Fruit fly (Drosophila melanogaster) whole organism, prepupa: Measurements from ENCODE around the gene CG3698.

Source experiments
- Blimp-1 ChIP-seq: fragments of 200-800 bp; sonication (Bioruptor generic); optimal IDR thresholded peaks from 3 replicates; lab custom pipeline; 2017; ENCODE audit warnings: missing biosample characterization, missing genetic modification characterization, mild to moderate bottlenecking, moderate library complexity, missing genetic modification reagents
- CG10631 ChIP-seq: fragments of 200-800 bp; sonication (Bioruptor generic); optimal IDR thresholded peaks from 2 replicates; lab custom pipeline; 2016; ENCODE audit warnings: missing biosample characterization, missing genetic modification characterization
- CG10669 ChIP-seq: fragments of 200-800 bp; sonication (Bioruptor generic); optimal IDR thresholded peaks from 3 replicates; lab custom pipeline; 2018; ENCODE audit warnings: missing biosample characterization, mild to moderate bottlenecking, missing genetic modification characterization, moderate library complexity
- CG11762 ChIP-seq: fragments of 200-800 bp; sonication (Bioruptor generic); optimal IDR thresholded peaks from 3 replicates; lab custom pipeline; 2016; ENCODE audit warnings: missing biosample characterization, missing genetic modification characterization; ENCODE audit not compliant: insufficient read depth
- CG15336 ChIP-seq: fragments of 200-800 bp; sonication (Bioruptor generic); IDR thresholded peaks from 2 replicates; pipeline ENCODE4 v1.3.6; 2022; ENCODE audit warnings: missing biosample characterization, missing genetic modification characterization
- CG1621 ChIP-seq: fragments of 200-800 bp; sonication (Bioruptor generic); optimal IDR thresholded peaks from 3 replicates; lab custom pipeline; 2018; ENCODE audit warnings: missing biosample characterization, mild to moderate bottlenecking, missing genetic modification characterization
- CG16779 ChIP-seq: fragments of 200-800 bp; sonication (Bioruptor generic); optimal IDR thresholded peaks from 3 replicates; lab custom pipeline; 2017; ENCODE audit warnings: missing biosample characterization, mild to moderate bottlenecking, missing genetic modification characterization
- CG3032 ChIP-seq: fragments of 200-800 bp; optimal IDR thresholded peaks from 2 replicates; lab custom pipeline; 2019; ENCODE audit warnings: missing biosample characterization, mild to moderate bottlenecking, missing genetic modification characterization, moderate library complexity
- CG3919 ChIP-seq: fragments of 200-800 bp; sonication (Bioruptor generic); optimal IDR thresholded peaks from 3 replicates; lab custom pipeline; 2016; ENCODE audit warnings: missing biosample characterization, missing genetic modification characterization
- CG6163 ChIP-seq: fragments of 200-800 bp; sonication (Bioruptor generic); IDR thresholded peaks from 3 replicates; pipeline ENCODE4 v1.3.6; 2022; ENCODE audit warnings: missing biosample characterization, missing genetic modification characterization
- CG6792 ChIP-seq: fragments of 200-800 bp; sonication (Bioruptor generic); optimal IDR thresholded peaks from 3 replicates; lab custom pipeline; 2016; ENCODE audit warnings: missing biosample characterization, missing genetic modification characterization
- CG8119 ChIP-seq: fragments of 200-800 bp; sonication (Bioruptor generic); IDR thresholded peaks from 3 replicates; pipeline ENCODE4 v1.3.6; 2022; ENCODE audit warnings: missing biosample characterization, missing genetic modification characterization
- CG8632 ChIP-seq: fragments of 200-800 bp; sonication (Bioruptor generic); optimal IDR thresholded peaks from 3 replicates; lab custom pipeline; 2016; ENCODE audit warnings: missing biosample characterization, missing genetic modification characterization
- Eip75B ChIP-seq: fragments of 200-800 bp; sonication (Bioruptor generic); optimal IDR thresholded peaks from 3 replicates; lab custom pipeline; 2016; ENCODE audit warnings: missing biosample characterization, missing genetic modification characterization
- Eip78C ChIP-seq: fragments of 200-800 bp; sonication (Bioruptor generic); peaks from one replicate; lab custom pipeline; 2016; ENCODE audit warnings: missing biosample characterization, missing genetic modification characterization
- Gug ChIP-seq: fragments of 200-800 bp; sonication (Bioruptor generic); IDR thresholded peaks from 2 replicates; pipeline ENCODE4 v1.3.6; 2022; ENCODE audit warnings: missing biosample characterization, missing genetic modification characterization
- Hr39 ChIP-seq: fragments of 200-800 bp; sonication (Bioruptor generic); optimal IDR thresholded peaks from 2 replicates; lab custom pipeline; 2016; ENCODE audit warnings: missing biosample characterization, missing genetic modification characterization
- Lpt ChIP-seq: fragments of 200-800 bp; sonication (Bioruptor generic); optimal IDR thresholded peaks from 3 replicates; lab custom pipeline; 2016; ENCODE audit warnings: missing biosample characterization, missing genetic modification characterization
- OdsH ChIP-seq: fragments of 200-800 bp; sonication (Bioruptor generic); optimal IDR thresholded peaks from 3 replicates; lab custom pipeline; 2016; ENCODE audit warnings: missing biosample characterization, missing genetic modification characterization
- Sox102F ChIP-seq: fragments of 200-800 bp; sonication (Bioruptor generic); optimal IDR thresholded peaks from 2 replicates; lab custom pipeline; 2016; ENCODE audit warnings: missing biosample characterization, mild to moderate bottlenecking, missing genetic modification characterization
- Sox15 ChIP-seq: fragments of 200-800 bp; sonication (Bioruptor generic); optimal IDR thresholded peaks from 3 replicates; lab custom pipeline; 2016; ENCODE audit warnings: missing biosample characterization, missing genetic modification characterization
- achi ChIP-seq: fragments of 200-800 bp; sonication (Bioruptor generic); optimal IDR thresholded peaks from 3 replicates; lab custom pipeline; 2016; ENCODE audit warnings: missing biosample characterization, missing genetic modification characterization
- dsx ChIP-seq: fragments of 200-800 bp; optimal IDR thresholded peaks from 3 replicates; lab custom pipeline; 2019; ENCODE audit warnings: missing biosample characterization, mild to moderate bottlenecking, missing genetic modification characterization, moderate library complexity; ENCODE audit not compliant: poor library complexity, severe bottlenecking
- eg ChIP-seq: fragments of 200-800 bp; sonication (Bioruptor generic); IDR thresholded peaks from 3 replicates; pipeline ENCODE4 v1.3.6; 2022; ENCODE audit warnings: missing biosample characterization, missing genetic modification characterization
- esn ChIP-seq: fragments of 200-800 bp; sonication (Bioruptor generic); optimal IDR thresholded peaks from 2 replicates; lab custom pipeline; 2016; ENCODE audit warnings: missing biosample characterization, mild to moderate bottlenecking, missing genetic modification characterization, moderate library complexity
- fd59A ChIP-seq: fragments of 200-800 bp; sonication (Bioruptor generic); optimal IDR thresholded peaks from 2 replicates; lab custom pipeline; 2017; ENCODE audit warnings: missing biosample characterization, mild to moderate bottlenecking, missing genetic modification characterization, missing genetic modification reagents
- fd85E ChIP-seq: fragments of 200-800 bp; sonication (Bioruptor generic); optimal IDR thresholded peaks from 3 replicates; lab custom pipeline; 2016; ENCODE audit warnings: missing biosample characterization, missing genetic modification characterization
- fkh ChIP-seq: fragments of 200-800 bp; sonication (Bioruptor generic); optimal IDR thresholded peaks from 3 replicates; lab custom pipeline; 2017; ENCODE audit warnings: missing biosample characterization, mild to moderate bottlenecking, missing genetic modification characterization, moderate library complexity
- lz ChIP-seq: fragments of 200-800 bp; sonication (Bioruptor generic); optimal IDR thresholded peaks from 3 replicates; lab custom pipeline; 2016; ENCODE audit warnings: missing biosample characterization, missing genetic modification characterization
- net ChIP-seq: fragments of 200-800 bp; sonication (Bioruptor generic); optimal IDR thresholded peaks from 3 replicates; lab custom pipeline; 2016; ENCODE audit warnings: missing biosample characterization, missing genetic modification characterization
- salr ChIP-seq, 2 experiments: fragments of 200-800 bp; sonication (Bioruptor generic); optimal IDR thresholded peaks; 3 replicates each; lab custom pipeline; 2016 to 2018; ENCODE audit warnings: missing biosample characterization in 2 of 2, missing genetic modification characterization in 2 of 2, mild to moderate bottlenecking in 1 of 2
- spab ChIP-seq: fragments of 200-800 bp; sonication (Bioruptor generic); optimal IDR thresholded peaks from 2 replicates; lab custom pipeline; 2017; ENCODE audit warnings: missing biosample characterization, mild to moderate bottlenecking, missing genetic modification characterization, missing genetic modification reagents
- svp ChIP-seq: fragments of 200-800 bp; sonication (Bioruptor generic); peaks from one replicate; lab custom pipeline; 2016; ENCODE audit warnings: missing biosample characterization, missing genetic modification characterization
- vri ChIP-seq: fragments of 200-800 bp; sonication (Bioruptor generic); optimal IDR thresholded peaks from 3 replicates; lab custom pipeline; 2016; ENCODE audit warnings: missing biosample characterization, mild to moderate bottlenecking, missing genetic modification characterization

The CG3698 gene

dm6 chr3L:20784812-20785671 lies 13.1 kb downstream of the CG3698 start (continued):
- TF ChIP-seq CG8119 (GFP tag; lab: Robert Waterston, UW) = peak; percentile 30; the same call in 2 of the 3 replicates
- peak; percentile 41 for TF ChIP-seq Hr39 (GFP tag; lab: Kevin White, UChicago)
- TF ChIP-seq achi (GFP tag; lab: Kevin White, UChicago) = peak; percentile 37
- no peak for TF ChIP-seq fd85E (GFP tag; lab: Kevin White, UChicago)
- TF ChIP-seq CG10669 = no peak
- peak; percentile 2 for TF ChIP-seq CG3919 (GFP tag; lab: Kevin White, UChicago)
- peak; percentile 5 for TF ChIP-seq CG11762 (GFP tag; lab: Kevin White, UChicago)
- no peak for TF ChIP-seq fd59A (GFP tag; lab: Kevin White, UChicago)
- peak; percentile 11 for TF ChIP-seq dsx (GFP tag; lab: Kevin White, UChicago)
- no peak for TF ChIP-seq Gug (GFP tag; lab: Robert Waterston, UW)
- no peak for TF ChIP-seq CG16779 (tag; lab: Kevin White, UChicago)
- TF ChIP-seq net (GFP tag; lab: Kevin White, UChicago) = peak; percentile 38
- peak; percentile 27 for TF ChIP-seq lz (GFP tag; lab: Kevin White, UChicago)
- no peak for TF ChIP-seq Sox102F
- TF ChIP-seq vri (GFP tag; lab: Kevin White, UChicago) = peak; percentile 41
- peak; percentile 44 for TF ChIP-seq Blimp-1
- TF ChIP-seq CG6792 (GFP tag; lab: Kevin White, UChicago) = no peak
- TF ChIP-seq Eip78C (GFP tag; lab: Kevin White, UChicago) = peak; percentile 91
- peak; percentile 88 for TF ChIP-seq CG3032 (tag; lab: Kevin White, UChicago)
- TF ChIP-seq svp (GFP tag; lab: Kevin White, UChicago) = peak; percentile 59
- TF ChIP-seq esn (GFP tag; lab: Kevin White, UChicago) = peak; percentile 64
- peak; percentile 1 for TF ChIP-seq spab (GFP tag; lab: Kevin White, UChicago)
- peak in 1 of 2 experiments; percentile 54 for TF ChIP-seq salr (GFP tag; optimal IDR thresholded peaks at IDR 0.05; lab: Kevin White, UChicago)
- no peak for TF ChIP-seq CG10631
- TF ChIP-seq Sox15 = no peak
- peak; percentile 12; the same call in 2 of the 3 replicates for TF ChIP-seq CG6163 (GFP tag; lab: Robert Waterston, UW)
- TF ChIP-seq CG15336 (GFP tag; lab: Robert Waterston, UW) = peak; percentile 56
- peak; percentile 65 for TF ChIP-seq OdsH (GFP tag; lab: Kevin White, UChicago)
- TF ChIP-seq Lpt (GFP tag; lab: Kevin White, UChicago) = peak; percentile 3

- TF ChIP-seq salr (GFP tag; optimal IDR thresholded peaks at IDR 0.05; lab: Kevin White, UChicago) (no peak), Eip75B (GFP tag; lab: Kevin White, UChicago) (no peak), vri (GFP tag; lab: Kevin White, UChicago) (no peak), fkh (GFP tag; lab: Kevin White, UChicago) (peak; percentile 10), CG1621 (tag; lab: Kevin White, UChicago) (peak; percentile 34), eg (GFP tag; lab: Robert Waterston, UW) (no peak), CG8632 (GFP tag; lab: Kevin White, UChicago) (no peak), Eip78C (GFP tag; lab: Kevin White, UChicago) (no peak), CG6163 (GFP tag; lab: Robert Waterston, UW) (no peak), CG8119 (GFP tag; lab: Robert Waterston, UW) (no peak), CG15336 (GFP tag; lab: Robert Waterston, UW) (peak; percentile 6; the same call in 1 of the 2 replicates)
Observed at dm6 chr3L:20784394-20784793, 13.8 kb downstream of the CG3698 start.
